Worm (Caenorhabditis elegans) whole organism, L2 larva: ENCODE data around the gene lgc-53.

Source experiments
- C34F6.9 ChIP-seq: fragments of 150-350 bp; optimal IDR thresholded peaks from 2 replicates; lab custom pipeline; 2014; ENCODE audit warnings: missing biosample characterization, missing genetic modification characterization
- F13H6.1 ChIP-seq: sonication (generic microtip); optimal IDR thresholded peaks from 2 replicates; lab custom pipeline; 2016; ENCODE audit warnings: missing genetic modification characterization, missing compliant biosample characterization
- R02D3.7 ChIP-seq: fragments of 150-350 bp; optimal IDR thresholded peaks from 2 replicates; lab custom pipeline; 2014; ENCODE audit warnings: missing biosample characterization, missing genetic modification characterization
- alr-1 ChIP-seq: fragments of 150-350 bp; optimal IDR thresholded peaks from 2 replicates; lab custom pipeline; 2014; ENCODE audit warnings: missing biosample characterization, missing genetic modification characterization
- aly-2 ChIP-seq: fragments of 150-350 bp; optimal IDR thresholded peaks from 2 replicates; lab custom pipeline; 2014; ENCODE audit warnings: missing biosample characterization, missing genetic modification characterization
- blmp-1 ChIP-seq: sonication (generic microtip); optimal IDR thresholded peaks from 2 replicates; lab custom pipeline; 2017; ENCODE audit warnings: missing genetic modification characterization, mild to moderate bottlenecking, missing compliant biosample characterization, antibody characterized with exemption, moderate library complexity; ENCODE audit not compliant: insufficient read depth
- ceh-16 ChIP-seq: fragments of 150-350 bp; optimal IDR thresholded peaks from 2 replicates; lab custom pipeline; 2014; ENCODE audit warnings: missing biosample characterization, missing genetic modification characterization
- ceh-82 ChIP-seq: fragments of 150-350 bp; optimal IDR thresholded peaks from 2 replicates; lab custom pipeline; 2014; ENCODE audit warnings: missing biosample characterization, missing genetic modification characterization
- crh-2 ChIP-seq: sonication (generic microtip); optimal IDR thresholded peaks from 2 replicates; lab custom pipeline; 2017; ENCODE audit warnings: missing biosample characterization, missing genetic modification characterization
- elt-1 ChIP-seq: fragments of 150-350 bp; optimal IDR thresholded peaks from 2 replicates; lab custom pipeline; 2014; ENCODE audit warnings: missing biosample characterization, missing genetic modification characterization
- elt-3 ChIP-seq: sonication (generic microtip); optimal IDR thresholded peaks from 2 replicates; lab custom pipeline; 2017; ENCODE audit warnings: missing biosample characterization, missing genetic modification characterization
- fos-1 ChIP-seq: fragments of 150-350 bp; optimal IDR thresholded peaks from 2 replicates; lab custom pipeline; 2014; ENCODE audit warnings: missing biosample characterization, missing genetic modification characterization
- gmeb-1 ChIP-seq: fragments of 150-350 bp; optimal IDR thresholded peaks from 2 replicates; lab custom pipeline; 2014; ENCODE audit warnings: missing biosample characterization, missing genetic modification characterization
- lin-13 ChIP-seq: fragments of 150-350 bp; optimal IDR thresholded peaks from 2 replicates; lab custom pipeline; 2014; ENCODE audit warnings: missing biosample characterization, missing genetic modification reagents, missing genetic modification characterization
- lin-39 ChIP-seq: fragments of 150-350 bp; optimal IDR thresholded peaks from 2 replicates; lab custom pipeline; 2014; ENCODE audit warnings: missing biosample characterization, missing genetic modification reagents, missing genetic modification characterization
- lsy-2 ChIP-seq, 2 experiments: fragments of 150-350 bp in 1 of 2; sonication (generic microtip) in 1 of 2; optimal IDR thresholded peaks; 2 replicates each; lab custom pipeline; 2014 to 2017; ENCODE audit warnings: missing biosample characterization in 2 of 2, missing genetic modification characterization in 2 of 2
- mab-5 ChIP-seq: fragments of 150-350 bp; optimal IDR thresholded peaks from 2 replicates; lab custom pipeline; 2014; ENCODE audit warnings: missing biosample characterization, missing genetic modification characterization
- mbf-1 ChIP-seq: sonication (generic microtip); optimal IDR thresholded peaks from 2 replicates; lab custom pipeline; 2017; ENCODE audit warnings: missing biosample characterization, missing genetic modification characterization
- nhr-11 ChIP-seq: fragments of 150-350 bp; optimal IDR thresholded peaks from 2 replicates; lab custom pipeline; 2014; ENCODE audit warnings: missing biosample characterization, missing genetic modification characterization
- nhr-12 ChIP-seq: fragments of 150-350 bp; optimal IDR thresholded peaks from 2 replicates; lab custom pipeline; 2014; ENCODE audit warnings: missing biosample characterization, missing genetic modification characterization
- nhr-129 ChIP-seq: fragments of 150-350 bp; optimal IDR thresholded peaks from 2 replicates; lab custom pipeline; 2014; ENCODE audit warnings: missing biosample characterization, missing genetic modification characterization
- nhr-21 ChIP-seq: fragments of 150-350 bp; optimal IDR thresholded peaks from 2 replicates; lab custom pipeline; 2014; ENCODE audit warnings: missing biosample characterization, missing genetic modification characterization
- nhr-23 ChIP-seq: fragments of 150-350 bp; optimal IDR thresholded peaks from 2 replicates; lab custom pipeline; 2014; ENCODE audit warnings: missing biosample characterization, missing genetic modification reagents, missing genetic modification characterization
- nhr-237 ChIP-seq: fragments of 150-350 bp; optimal IDR thresholded peaks from 2 replicates; lab custom pipeline; 2014; ENCODE audit warnings: missing biosample characterization, missing genetic modification characterization
- nhr-25 ChIP-seq: fragments of 150-350 bp; sonication (generic microtip); optimal IDR thresholded peaks from 3 replicates; lab custom pipeline; 2014; ENCODE audit warnings: missing biosample characterization, missing genetic modification characterization
- nhr-77 ChIP-seq: fragments of 150-350 bp; optimal IDR thresholded peaks from 2 replicates; lab custom pipeline; 2014; ENCODE audit warnings: missing biosample characterization, missing genetic modification characterization
- sem-4 ChIP-seq: fragments of 150-350 bp; optimal IDR thresholded peaks from 2 replicates; lab custom pipeline; 2014; ENCODE audit warnings: missing biosample characterization, missing genetic modification reagents, missing genetic modification characterization
- skn-1 ChIP-seq: sonication (generic microtip); optimal IDR thresholded peaks from 2 replicates; lab custom pipeline; 2017; ENCODE audit warnings: missing biosample characterization, missing genetic modification characterization
- sma-3 ChIP-seq: sonication (generic microtip); optimal IDR thresholded peaks from 2 replicates; lab custom pipeline; 2016; ENCODE audit warnings: missing genetic modification reagents, missing genetic modification characterization, missing compliant biosample characterization
- snpc-4 ChIP-seq: fragments of 150-350 bp; optimal IDR thresholded peaks from 2 replicates; lab custom pipeline; 2014; ENCODE audit warnings: missing biosample characterization, missing genetic modification characterization
- unc-62 ChIP-seq: fragments of 150-350 bp; optimal IDR thresholded peaks from 2 replicates; lab custom pipeline; 2014; ENCODE audit warnings: missing biosample characterization, missing genetic modification reagents, missing genetic modification characterization
- zag-1 ChIP-seq: fragments of 150-350 bp; optimal IDR thresholded peaks from 2 replicates; lab custom pipeline; 2014; ENCODE audit warnings: missing biosample characterization, missing genetic modification characterization
- ztf-1 ChIP-seq: fragments of 200-800 bp; sonication (Bioruptor generic); conservative IDR thresholded peaks from 2 replicates; pipeline ENCODE4 v1.3.6; 2022; ENCODE audit warnings: missing genetic modification characterization, missing compliant biosample characterization
- ztf-4 ChIP-seq: fragments of 150-350 bp; optimal IDR thresholded peaks from 2 replicates; lab custom pipeline; 2014; ENCODE audit warnings: missing biosample characterization, missing genetic modification characterization

lgc-53 gene

DNA sequence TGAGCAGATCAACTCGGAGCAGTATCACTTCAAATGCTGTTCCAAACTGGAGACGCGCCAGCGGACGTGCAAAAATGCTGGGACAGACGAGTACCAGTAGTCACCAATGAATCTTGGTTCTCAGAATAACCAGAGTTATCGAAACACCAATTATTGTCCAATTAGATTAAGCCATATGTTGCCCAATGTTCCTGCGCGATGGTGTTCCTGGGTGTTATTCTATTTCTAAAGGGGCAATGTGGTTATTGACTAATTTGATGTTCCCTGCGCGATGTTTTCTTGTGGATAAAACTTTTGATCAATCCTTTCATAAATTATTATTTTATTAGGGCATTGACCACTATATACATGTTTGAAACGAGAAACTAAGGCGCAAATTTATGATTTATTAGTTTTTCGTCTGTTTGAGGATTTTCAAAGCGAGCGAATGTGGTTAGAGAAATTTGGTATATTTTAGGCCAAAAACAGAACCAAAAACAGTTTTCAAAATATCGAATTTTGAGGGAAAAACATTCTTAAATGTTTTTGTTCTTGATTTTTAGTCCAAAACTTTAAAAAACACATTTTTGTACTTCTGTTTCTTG is 29.5 kb upstream of the lgc-53 start (continued):
- TF ChIP-seq R02D3.7 (tag; lab: Kevin White, UChicago) = peak; percentile 75
- TF ChIP-seq gmeb-1 = peak; percentile 94
- TF ChIP-seq ceh-16 (tag; lab: Kevin White, UChicago) = peak; percentile 90
- TF ChIP-seq blmp-1 (tag; lab: Kevin White, UChicago) = peak; percentile 89
- TF ChIP-seq zag-1 = peak; percentile 97
- TF ChIP-seq lsy-2 (tag; optimal IDR thresholded peaks at IDR 0.05; lab: Kevin White, UChicago) = peak; percentile 95 to 96

ce11 chrX:16687377-16687776 is 24.1 kb upstream of the lgc-53 start:
- no peak for TF ChIP-seq mbf-1 (tag; lab: Kevin White, UChicago)
- TF ChIP-seq nhr-11 = no peak
- TF ChIP-seq snpc-4 (tag; lab: Kevin White, UChicago) = no peak
- TF ChIP-seq ztf-4 (tag; lab: Kevin White, UChicago) = no peak

DNA sequence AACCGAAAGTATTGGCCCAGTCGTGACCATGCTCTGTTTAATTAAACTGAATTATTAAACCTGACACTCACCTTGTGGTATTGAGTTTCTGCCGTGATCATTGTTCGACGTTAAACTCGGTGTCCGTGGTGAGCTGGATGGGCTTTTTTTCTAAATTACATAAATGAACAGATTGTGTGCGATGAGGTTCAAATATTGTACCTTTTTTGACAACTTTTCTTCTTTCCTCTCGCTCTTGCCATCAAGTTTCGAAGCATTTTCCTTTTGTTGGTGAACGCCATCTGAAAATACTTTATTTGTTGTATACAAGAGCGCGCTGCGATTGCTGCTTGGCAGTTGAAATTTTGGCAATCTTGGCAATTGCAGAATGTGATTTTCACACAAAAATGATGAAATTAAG is 23.5 kb upstream of the lgc-53 start, which contains the start of gene F22H10.11:
TSS of gene F22H10.11 (minus strand) at position 101 of the 400 bp plus-strand sequence.
- TF ChIP-seq nhr-12 = no peak
- TF ChIP-seq C34F6.9 (tag; lab: Kevin White, UChicago) = no peak
- no peak for TF ChIP-seq ceh-16 (tag; lab: Kevin White, UChicago)
- no peak for TF ChIP-seq nhr-23
- TF ChIP-seq nhr-21 = no peak
- TF ChIP-seq nhr-25 (tag; lab: Kevin White, UChicago) = no peak
- no peak for TF ChIP-seq sem-4 (tag; lab: Kevin White, UChicago)
- no peak for TF ChIP-seq lsy-2 (tag; optimal IDR thresholded peaks at IDR 0.05; lab: Kevin White, UChicago)

DNA sequence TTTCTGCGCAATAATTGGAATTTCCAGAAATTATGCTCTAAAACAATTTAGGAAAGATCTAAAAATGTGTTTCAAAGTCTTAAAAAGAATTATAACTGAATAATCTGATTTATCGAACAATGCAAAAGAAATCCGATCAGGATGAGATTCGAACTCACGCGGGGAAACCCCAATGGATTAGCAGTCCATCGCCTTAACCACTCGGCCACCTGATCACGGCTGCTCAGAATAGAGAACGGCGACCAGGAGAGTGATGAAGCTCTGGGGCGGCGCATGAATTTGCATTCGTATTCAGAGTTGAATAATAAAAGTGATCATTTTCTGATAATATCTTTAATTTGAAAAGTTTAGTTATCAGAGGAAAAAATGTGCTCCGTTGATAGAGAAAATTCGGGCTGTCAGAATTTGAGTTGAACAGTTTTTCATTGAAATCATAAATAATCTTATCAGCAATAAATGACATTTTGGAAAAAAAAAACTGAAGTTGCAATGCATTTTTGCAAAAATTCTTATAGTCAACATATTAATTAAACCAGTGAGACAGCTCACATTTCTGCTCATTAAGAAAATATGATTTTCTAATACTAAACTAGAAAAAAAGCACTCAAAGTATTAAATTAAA is 21.5 kb upstream of the lgc-53 start:
- no peak for TF ChIP-seq ztf-1 (GFP tag; lab: Robert Waterston, UW)
- no peak for TF ChIP-seq nhr-129
- TF ChIP-seq mab-5 (tag; lab: Kevin White, UChicago) = no peak
- TF ChIP-seq nhr-21 = no peak
- no peak for TF ChIP-seq gmeb-1
- TF ChIP-seq nhr-23 = no peak
- no peak for TF ChIP-seq skn-1
- TF ChIP-seq F13H6.1 (tag; lab: Kevin White, UChicago) = no peak
- no peak for TF ChIP-seq alr-1 (tag; lab: Kevin White, UChicago)
- TF ChIP-seq unc-62 = no peak
- no peak for TF ChIP-seq blmp-1 (tag; lab: Kevin White, UChicago)
- TF ChIP-seq R02D3.7 (tag; lab: Kevin White, UChicago) = no peak
- TF ChIP-seq elt-1 = no peak
- no peak for TF ChIP-seq lin-13 (GFP tag; lab: Kevin White, UChicago)
- no peak for TF ChIP-seq zag-1
- TF ChIP-seq elt-3 (tag; lab: Kevin White, UChicago) = no peak
- TF ChIP-seq fos-1 = no peak
- no peak for TF ChIP-seq nhr-12

- TF ChIP-seq lin-13 (GFP tag; lab: Kevin White, UChicago) (no peak), aly-2 (tag; lab: Kevin White, UChicago) (no peak), ztf-1 (GFP tag; lab: Robert Waterston, UW) (no peak), ceh-16 (tag; lab: Kevin White, UChicago) (no peak), nhr-77 (no peak), nhr-237 (no peak), ceh-82 (tag; lab: Kevin White, UChicago) (no peak), sma-3 (GFP tag; lab: Kevin White, UChicago) (no peak)
Measured at ce11 chrX:16691045-16691444, 20.4 kb upstream of the lgc-53 start, which contains the start of gene F22H10.6. Gene F22H10.6 (minus strand): TSS chrX:16691336.

- TF ChIP-seq gmeb-1 (no peak), fos-1 (peak; percentile 39), sma-3 (GFP tag; lab: Kevin White, UChicago) (peak; percentile 16), nhr-21 (peak; percentile 43), unc-62 (no peak), lsy-2 (tag; optimal IDR thresholded peaks at IDR 0.05; lab: Kevin White, UChicago) (peak in 1 of 2 experiments; percentile 19), lin-39 (no peak), nhr-25 (tag; lab: Kevin White, UChicago) (no peak), crh-2 (tag; lab: Kevin White, UChicago) (peak; percentile 34)
Measured at ce11 chrX:16695184-16695583, 16.3 kb upstream of the lgc-53 start.
